Worm (Caenorhabditis elegans): ENCODE data around the gene Y54G2A.49.

Y54G2A.49 gene

ce11 chrIV:2817038-2817437 is 36.0 kb downstream of the Y54G2A.49 start:
- no peak for TF ChIP-seq unc-62 (GFP tag; optimal IDR thresholded peaks at IDR 0.05)

DNA sequence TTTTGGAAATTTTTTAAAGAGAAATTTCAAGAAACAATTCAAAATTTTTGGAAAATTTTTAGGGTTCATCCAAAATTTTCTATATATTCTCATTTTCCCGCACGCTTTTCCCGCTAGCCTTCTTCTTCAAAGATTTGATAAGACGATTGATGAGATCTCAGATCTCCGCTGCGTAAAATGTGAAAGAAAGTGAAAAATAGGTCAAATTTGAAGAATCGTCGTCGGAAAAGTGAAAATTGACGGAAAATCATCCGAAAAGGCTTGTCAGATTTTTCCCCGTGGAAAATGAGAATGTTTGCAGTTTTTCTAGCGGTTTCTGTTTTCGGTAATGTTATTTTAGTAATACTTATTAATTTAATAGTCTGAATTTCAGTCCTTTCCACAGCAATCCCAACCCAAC is 43.9 kb downstream of the Y54G2A.49 start, which contains the start of gene Y54G2A.76:
Gene Y54G2A.76 (plus strand): TSS at position 203 of the 400 bp plus-strand sequence.
- TF ChIP-seq unc-62 (GFP tag; optimal IDR thresholded peaks at IDR 0.05), result no peak

- no peak for TF ChIP-seq unc-62 (GFP tag; optimal IDR thresholded peaks at IDR 0.05)
These were observed 44.9 kb downstream of the Y54G2A.49 start for ce11 chrIV:2808154-2808553.

DNA sequence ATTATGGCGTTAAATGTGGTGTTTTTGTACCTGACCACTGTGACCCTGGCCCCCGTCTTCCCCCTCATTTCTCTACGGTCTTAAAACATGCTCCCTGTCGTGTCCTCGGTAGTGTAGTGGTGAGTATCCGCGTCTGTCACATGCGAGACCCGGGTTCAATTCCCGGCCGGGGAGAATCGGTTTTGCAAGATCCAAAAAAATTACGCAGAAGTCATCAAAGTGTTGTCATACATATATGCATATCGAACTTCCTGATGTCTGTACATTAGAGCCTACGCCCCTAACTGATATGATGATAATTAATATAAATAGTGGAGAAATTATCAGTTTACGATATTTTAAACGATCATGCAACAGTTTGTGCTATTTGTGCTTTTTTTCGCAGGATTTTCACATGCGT is 47.5 kb downstream of the Y54G2A.49 start, which contains the start of gene Y54G2A.45:
Gene Y54G2A.45 (plus strand): TSS at position 333 of the 400 bp plus-strand sequence.
- TF ChIP-seq unc-62 (GFP tag; optimal IDR thresholded peaks at IDR 0.05), result no peak

DNA sequence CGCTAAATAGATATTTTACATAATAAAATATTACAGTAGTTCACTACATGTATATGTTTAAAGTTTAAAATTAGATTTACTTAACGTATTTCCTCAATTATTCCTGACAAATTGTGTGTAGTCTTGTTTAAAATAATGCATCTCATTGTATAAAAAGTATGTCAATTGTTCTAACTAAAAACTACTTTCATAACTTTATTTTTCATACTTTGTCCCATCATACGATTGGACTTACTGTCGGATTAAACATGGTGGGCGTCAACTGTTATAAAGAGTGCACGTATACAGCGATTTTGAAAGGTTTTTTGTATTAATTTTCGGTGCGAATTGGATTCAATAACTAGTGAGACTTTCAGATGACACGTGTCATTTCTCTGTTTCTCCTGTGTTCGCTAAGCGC is 49.4 kb downstream of the Y54G2A.49 start, which contains the start of gene Y54G2A.32:
Gene Y54G2A.32 (plus strand): TSS at position 301 of the 400 bp plus-strand sequence.
- TF ChIP-seq unc-62 (GFP tag; optimal IDR thresholded peaks at IDR 0.05), result no peak

- no peak for TF ChIP-seq unc-62 (GFP tag; optimal IDR thresholded peaks at IDR 0.05)
These were observed 50.9 kb downstream of the Y54G2A.49 start for ce11 chrIV:2802193-2802592.

Measured in whole organism, dauer.